Fruit fly (Drosophila melanogaster): ENCODE data around the gene Hsc70-4.
A peak's percentile ranks its signal among the peaks of the same experiment; 100 is the strongest.

The Hsc70-4 gene

DNA sequence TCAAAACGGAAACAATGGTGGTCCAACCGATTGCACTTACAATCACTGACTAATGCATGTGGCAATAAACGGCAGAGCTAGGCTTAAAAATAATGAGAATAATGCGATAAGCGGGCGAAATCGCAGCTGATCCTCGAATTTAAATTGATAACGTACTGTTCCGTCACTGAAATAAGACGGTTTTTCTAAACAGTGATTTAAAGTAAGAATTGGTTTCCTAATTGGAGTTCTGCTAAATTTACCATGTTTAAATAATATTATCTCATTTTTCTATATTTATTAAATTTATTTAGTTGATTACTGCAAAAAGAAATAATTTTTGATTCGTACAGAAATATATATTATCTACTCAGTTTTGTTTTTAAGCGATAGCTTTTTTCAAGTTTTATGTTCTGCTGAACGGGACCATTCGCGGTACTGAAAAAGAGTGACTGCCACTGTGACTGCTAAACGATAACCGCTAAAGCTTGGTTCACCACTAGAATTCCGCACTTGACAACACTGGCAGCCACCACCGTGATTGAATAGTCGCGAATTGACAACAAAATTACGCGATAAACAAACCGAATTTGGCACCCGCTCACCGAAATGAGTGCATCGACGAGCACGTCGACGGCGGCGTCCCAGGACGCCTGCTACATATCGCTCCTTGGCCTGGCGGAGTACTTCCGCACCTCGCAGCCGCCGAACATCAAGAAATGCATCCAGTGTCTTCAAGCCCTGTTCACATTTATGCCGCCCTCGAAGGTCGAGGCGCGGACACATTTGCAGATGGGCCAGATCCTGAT lies 33.6 kb upstream of the Hsc70-4 start, which contains the start of the genes Spn88Eb and Mau2 (continued):
- TF ChIP-seq gro (GFP tag; optimal IDR thresholded peaks at IDR 0.05): peak; percentile 78
- peak; percentile 42 for TF ChIP-seq HHEX (GFP tag; optimal IDR thresholded peaks at IDR 0.05)
- peak; percentile 55 for TF ChIP-seq Dek (tag; optimal IDR thresholded peaks at IDR 0.05)
- peak; percentile 34 for TF ChIP-seq Lhr (GFP tag; optimal IDR thresholded peaks at IDR 0.05)
- peak; percentile 75 for TF ChIP-seq CG6272 (GFP tag; IDR thresholded peaks at IDR 0.05)
- TF ChIP-seq bab2 (GFP tag; optimal IDR thresholded peaks at IDR 0.05): peak; percentile 61
- TF ChIP-seq Dp (GFP tag; optimal IDR thresholded peaks at IDR 0.05): peak; percentile 37
- no peak for TF ChIP-seq run (tag; optimal IDR thresholded peaks at IDR 0.05)
- TF ChIP-seq repo (GFP tag; optimal IDR thresholded peaks at IDR 0.05): peak; percentile 23
- TF ChIP-seq CrebB (tag; optimal IDR thresholded peaks at IDR 0.05): peak; percentile 22
- TF ChIP-seq bcd (GFP tag; optimal IDR thresholded peaks at IDR 0.05): peak; percentile 67
- peak; percentile 97 for TF ChIP-seq row (GFP tag; IDR thresholded peaks at IDR 0.05)
- TF ChIP-seq zfh2 (GFP tag; optimal IDR thresholded peaks at IDR 0.05): peak; percentile 77
- TF ChIP-seq CG8359 (GFP tag; optimal IDR thresholded peaks at IDR 0.05; ENCODE audit: borderline replicate concordance): no peak
- no peak for TF ChIP-seq CG6654 (GFP tag; optimal IDR thresholded peaks at IDR 0.05)
- TF ChIP-seq CG9609 (GFP tag; optimal IDR thresholded peaks at IDR 0.05): peak; percentile 62
- peak; percentile 67 for TF ChIP-seq CG34224 (GFP tag; IDR thresholded peaks at IDR 0.05; ENCODE audit: partially characterized antibody)
- peak; percentile 48 for TF ChIP-seq Mad (GFP tag; optimal IDR thresholded peaks at IDR 0.05)
- TF ChIP-seq fd102C (GFP tag; optimal IDR thresholded peaks at IDR 0.05): peak; percentile 38
- no peak for TF ChIP-seq lab (GFP tag; optimal IDR thresholded peaks at IDR 0.05)
- peak; percentile 48 for TF ChIP-seq CG9727 (GFP tag; optimal IDR thresholded peaks at IDR 0.05)
- TF ChIP-seq CG34422 (GFP tag; IDR thresholded peaks at IDR 0.05): peak; percentile 80; the same call in 2 of the 3 replicates
- peak; percentile 48 for TF ChIP-seq CG18764 (GFP tag; optimal IDR thresholded peaks at IDR 0.05)
- TF ChIP-seq Gsc (GFP tag; IDR thresholded peaks at IDR 0.05): peak; percentile 30; the same call in 1 of the 2 replicates
- no peak for TF ChIP-seq CTCF (GFP tag; optimal IDR thresholded peaks at IDR 0.05)
- TF ChIP-seq Ets65A (GFP tag): peak; percentile 97
- TF ChIP-seq Chrac-16 (GFP tag; optimal IDR thresholded peaks at IDR 0.05): peak; percentile 65
- TF ChIP-seq sc (optimal IDR thresholded peaks at IDR 0.05): no peak
- no peak for TF ChIP-seq sc (GFP tag; optimal IDR thresholded peaks at IDR 0.05)
- TF ChIP-seq Atf3 (GFP tag; optimal IDR thresholded peaks at IDR 0.05): no peak
- peak; percentile 17 for TF ChIP-seq CG7928 (GFP tag; optimal IDR thresholded peaks at IDR 0.05)
- peak; percentile 35 to 73 for TF ChIP-seq Pdp1 (GFP tag; optimal IDR thresholded peaks at IDR 0.05)
- TF ChIP-seq dimm (GFP tag; IDR thresholded peaks at IDR 0.05): no peak
- TF ChIP-seq Fer1 (GFP tag; optimal IDR thresholded peaks at IDR 0.05): peak; percentile 63
- no peak for TF ChIP-seq CG14965 (GFP tag; optimal IDR thresholded peaks at IDR 0.05; ENCODE audit: borderline replicate concordance)
- peak; percentile 63 for TF ChIP-seq zen (tag; optimal IDR thresholded peaks at IDR 0.05)
- TF ChIP-seq CG15479 (GFP tag; optimal IDR thresholded peaks at IDR 0.05): no peak
- peak; percentile 75 for TF ChIP-seq Antp (GFP tag; optimal IDR thresholded peaks at IDR 0.05)
- no peak for TF ChIP-seq ATbp (GFP tag; optimal IDR thresholded peaks at IDR 0.05)
- peak; percentile 85 for TF ChIP-seq Sry-β (GFP tag; optimal IDR thresholded peaks at IDR 0.05)
- peak; percentile 55; the same call in 2 of the 3 replicates for TF ChIP-seq Doc3 (GFP tag; IDR thresholded peaks at IDR 0.05; ENCODE audit: partially characterized antibody)
- TF ChIP-seq pum (GFP tag; optimal IDR thresholded peaks at IDR 0.05): peak; percentile 47
- TF ChIP-seq ash1 (GFP tag; optimal IDR thresholded peaks at IDR 0.05): no peak
- no peak for TF ChIP-seq CG7271 (tag; optimal IDR thresholded peaks at IDR 0.05)
- TF ChIP-seq CoRest (tag; optimal IDR thresholded peaks at IDR 0.05): peak; percentile 68
- TF ChIP-seq usp (GFP tag; optimal IDR thresholded peaks at IDR 0.05): no peak
- peak; percentile 40 for TF ChIP-seq CG10209 (GFP tag; optimal IDR thresholded peaks at IDR 0.05)
- TF ChIP-seq CG42726 (GFP tag; IDR thresholded peaks at IDR 0.05; ENCODE audit: partially characterized antibody): peak; percentile 67
- peak; percentile 49 for TF ChIP-seq trem (tag; optimal IDR thresholded peaks at IDR 0.05)
